Fruit fly (Drosophila melanogaster): Measurements from ENCODE around the gene orion.

- TF ChIP-seq psq (optimal IDR thresholded peaks at IDR 0.05) (no peak), Myc (optimal IDR thresholded peaks at IDR 0.05) (no peak), insv (optimal IDR thresholded peaks at IDR 0.05) (no peak), ttk (optimal IDR thresholded peaks at IDR 0.05) (no peak), h (optimal IDR thresholded peaks at IDR 0.05) (no peak)
Measured at dm6 chrX:7923063-7923462, 23.6 kb downstream of the orion start.
